Worm (Caenorhabditis elegans): Measurements from ENCODE around the gene cut-1.
A peak's percentile ranks its signal among the peaks of the same experiment; 100 is the strongest.

cut-1 gene

DNA sequence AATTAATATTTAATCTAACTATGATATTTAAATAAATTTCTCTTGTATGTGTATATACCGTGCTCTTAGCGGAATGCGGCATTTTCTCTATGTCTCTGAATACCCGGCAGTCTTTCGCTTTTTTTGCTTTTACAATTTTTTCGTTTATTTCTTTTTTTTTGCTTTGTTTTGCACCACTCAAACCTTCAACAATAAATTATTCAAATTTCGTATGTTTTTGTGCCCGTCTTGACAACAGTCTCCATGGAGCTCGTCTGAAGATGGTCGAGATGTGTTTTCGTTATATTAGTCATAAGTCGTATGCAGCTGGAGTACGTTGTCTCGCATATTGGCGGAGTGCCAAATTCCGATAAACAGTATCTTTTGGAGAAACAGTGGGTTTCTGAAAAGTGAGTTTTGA, 42.5 kb upstream of the cut-1 start, which contains the start of gene T06D8.2:
T06D8.2 (plus strand) TSS at position 301 of the 400 bp plus-strand sequence.
- TF ChIP-seq grh-1 (GFP tag; IDR thresholded peaks at IDR 0.05) (no peak), efl-3 (GFP tag; optimal IDR thresholded peaks at IDR 0.05) (no peak), zag-1 (tag; optimal IDR thresholded peaks at IDR 0.05) (no peak), ama-1 (optimal IDR thresholded peaks at IDR 0.05) (no peak), Y116A8C.19 (tag; optimal IDR thresholded peaks at IDR 0.05; ENCODE audit: borderline replicate concordance) (no peak), xbp-1 (tag; optimal IDR thresholded peaks at IDR 0.05) (no peak), pag-3 (tag; optimal IDR thresholded peaks at IDR 0.05; ENCODE audit: borderline replicate concordance, insufficient read depth) (no peak), sup-37 (GFP tag; optimal IDR thresholded peaks at IDR 0.05) (no peak), skn-1 (tag; optimal IDR thresholded peaks at IDR 0.05) (no peak)

DNA sequence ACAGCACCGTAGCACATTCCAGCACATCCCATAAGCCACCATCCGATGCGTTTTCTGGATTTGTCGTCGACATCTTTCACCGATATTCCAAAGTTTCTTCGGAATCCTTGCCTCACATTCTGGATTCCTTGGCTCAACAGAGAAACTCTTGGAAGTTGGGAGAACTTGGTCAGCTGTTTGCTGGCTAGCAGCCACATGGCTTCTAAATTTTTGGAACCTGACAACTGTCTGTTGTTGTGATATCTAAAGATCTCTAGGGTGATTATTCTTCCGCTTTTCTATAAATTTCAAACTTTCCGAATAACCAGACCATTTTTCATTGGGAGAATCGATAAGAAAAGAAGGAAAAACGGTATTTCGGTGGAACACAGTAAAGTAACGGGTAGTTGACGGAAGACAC, 34.2 kb upstream of the cut-1 start, which contains the start of gene cox-15:
cox-15 (minus strand) TSS at position 202 of the 400 bp plus-strand sequence.
- no peak for TF ChIP-seq mep-1 (tag; optimal IDR thresholded peaks at IDR 0.05)
- no peak for TF ChIP-seq nhr-71 (tag; optimal IDR thresholded peaks at IDR 0.05)
- TF ChIP-seq efl-1 (optimal IDR thresholded peaks at IDR 0.05), result peak in 1 of 2 experiments; percentile 5
- TF ChIP-seq efl-1 (GFP tag; optimal IDR thresholded peaks at IDR 0.05 in 1 of 2), result no peak
- peak; percentile 17 for TF ChIP-seq rnt-1 (tag; optimal IDR thresholded peaks at IDR 0.05)
- TF ChIP-seq lin-14 (GFP tag; optimal IDR thresholded peaks at IDR 0.05), result peak; percentile 4

DNA sequence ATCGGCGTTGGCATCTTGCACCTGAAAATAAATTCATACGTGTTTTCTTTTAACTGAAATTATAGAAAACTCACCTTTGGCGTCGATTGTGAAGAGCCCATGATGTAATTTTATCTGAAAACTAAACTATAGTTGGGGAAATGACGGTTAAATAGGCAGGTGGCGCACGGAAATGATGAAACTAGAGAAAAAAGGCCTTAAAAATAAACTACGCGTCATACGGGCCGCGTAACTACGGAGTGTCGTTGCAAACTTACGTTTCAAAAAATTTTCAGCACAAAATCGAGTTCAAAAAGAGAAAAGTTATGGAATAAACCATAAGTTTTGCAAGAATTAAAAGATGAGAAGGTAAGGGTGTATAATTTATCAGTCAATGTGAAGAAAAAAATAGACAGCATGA, 32.6 kb upstream of the cut-1 start, which contains the start of gene cchl-1:
cchl-1 (minus strand) TSS at position 114 of the 400 bp plus-strand sequence.
- TF ChIP-seq elt-2 (tag; optimal IDR thresholded peaks at IDR 0.05) (no peak), xbp-1 (tag; optimal IDR thresholded peaks at IDR 0.05) (no peak), unc-62 (GFP tag; optimal IDR thresholded peaks at IDR 0.05) (no peak), ces-1 (GFP tag; optimal IDR thresholded peaks at IDR 0.05) (no peak), ceh-8 (GFP tag; optimal IDR thresholded peaks at IDR 0.05) (no peak), mef-2 (tag; optimal IDR thresholded peaks at IDR 0.05) (no peak), sox-4 (tag; optimal IDR thresholded peaks at IDR 0.05) (no peak), Y116A8C.19 (tag; optimal IDR thresholded peaks at IDR 0.05; ENCODE audit: borderline replicate concordance) (no peak), irx-1 (tag; optimal IDR thresholded peaks at IDR 0.05) (no peak), unc-130 (tag; optimal IDR thresholded peaks at IDR 0.05) (no peak), nhr-19 (GFP tag; conservative IDR thresholded peaks at IDR 0.05) (no peak), dpl-1 (GFP tag; optimal IDR thresholded peaks at IDR 0.05) (peak in 2 of 3 experiments; percentile 3 to 37), skn-1 (tag; optimal IDR thresholded peaks at IDR 0.05) (peak; percentile 4), rnt-1 (tag; optimal IDR thresholded peaks at IDR 0.05) (no peak), mep-1 (tag; optimal IDR thresholded peaks at IDR 0.05) (peak; percentile 0), nhr-237 (tag; optimal IDR thresholded peaks at IDR 0.05) (no peak), pax-3 (tag; optimal IDR thresholded peaks at IDR 0.05) (no peak), sup-37 (GFP tag; optimal IDR thresholded peaks at IDR 0.05) (no peak), ceh-63 (GFP tag; optimal IDR thresholded peaks at IDR 0.05) (no peak), zip-4 (GFP tag; optimal IDR thresholded peaks at IDR 0.05) (no peak), lin-15B (tag; optimal IDR thresholded peaks at IDR 0.05) (no peak), snu-23 (GFP tag; optimal IDR thresholded peaks at IDR 0.05) (peak; percentile 7), F16B12.6 (tag; optimal IDR thresholded peaks at IDR 0.05) (no peak), ceh-82 (tag; optimal IDR thresholded peaks at IDR 0.05) (no peak), ztf-11 (tag; optimal IDR thresholded peaks at IDR 0.05) (no peak), unc-30 (tag; optimal IDR thresholded peaks at IDR 0.05) (no peak), vab-15 (tag; optimal IDR thresholded peaks at IDR 0.05) (no peak), swsn-7 (tag; optimal IDR thresholded peaks at IDR 0.05) (no peak), jun-1 (tag; optimal IDR thresholded peaks at IDR 0.05) (no peak), mdl-1 (tag; optimal IDR thresholded peaks at IDR 0.05) (no peak), mab-9 (GFP tag; IDR thresholded peaks at IDR 0.05) (no peak), pag-3 (tag; optimal IDR thresholded peaks at IDR 0.05; ENCODE audit: borderline replicate concordance, insufficient read depth) (no peak), ama-1 (optimal IDR thresholded peaks at IDR 0.05) (peak; percentile 27), isw-1 (GFP tag; IDR thresholded peaks at IDR 0.05) (no peak), lin-35 (GFP tag; optimal IDR thresholded peaks at IDR 0.05) (peak; percentile 28 to 47), nhr-47 (tag; optimal IDR thresholded peaks at IDR 0.05) (no peak), nhr-76 (tag; optimal IDR thresholded peaks at IDR 0.05) (no peak), grh-1 (GFP tag; IDR thresholded peaks at IDR 0.05) (no peak), ets-5 (GFP tag; IDR thresholded peaks at IDR 0.05) (no peak), lir-3 (tag; optimal IDR thresholded peaks at IDR 0.05; ENCODE audit: poor library complexity) (no peak), sptf-1 (tag; optimal IDR thresholded peaks at IDR 0.05) (no peak), nhr-20 (tag; optimal IDR thresholded peaks at IDR 0.05) (peak; percentile 90)
